Fruit fly (Drosophila melanogaster): Measurements from ENCODE around the gene Leash.

The Leash gene

dm6 chr3R:10888300-10888632, 2.9 kb downstream of the Leash start:
- no peak for TF ChIP-seq Crg-1 (GFP tag; optimal IDR thresholded peaks at IDR 0.05)
- TF ChIP-seq CG5204 (GFP tag; optimal IDR thresholded peaks at IDR 0.05) = no peak
- no peak for TF ChIP-seq Clk (GFP tag; optimal IDR thresholded peaks at IDR 0.05)
- no peak for TF ChIP-seq kay (GFP tag; ENCODE audit: borderline replicate concordance)
- TF ChIP-seq tj (GFP tag; optimal IDR thresholded peaks at IDR 0.05) = no peak
- TF ChIP-seq CG14711 (tag; optimal IDR thresholded peaks at IDR 0.05) = no peak
- TF ChIP-seq ovo (GFP tag; optimal IDR thresholded peaks at IDR 0.05) = no peak
- TF ChIP-seq bab1 (GFP tag; optimal IDR thresholded peaks at IDR 0.05) = no peak
- no peak for TF ChIP-seq CG1620 (GFP tag; optimal IDR thresholded peaks at IDR 0.05)
- no peak for TF ChIP-seq pad (GFP tag; optimal IDR thresholded peaks at IDR 0.05)
- no peak for TF ChIP-seq CG7101 (tag; optimal IDR thresholded peaks at IDR 0.05)
- no peak for TF ChIP-seq Hr96 (GFP tag; optimal IDR thresholded peaks at IDR 0.05)
- TF ChIP-seq CG11617 (GFP tag; optimal IDR thresholded peaks at IDR 0.05) = no peak
- no peak for TF ChIP-seq toe (GFP tag; optimal IDR thresholded peaks at IDR 0.05)
- no peak for TF ChIP-seq cic (GFP tag; optimal IDR thresholded peaks at IDR 0.05)
- TF ChIP-seq cnc (optimal IDR thresholded peaks at IDR 0.05) = no peak
- no peak for TF ChIP-seq CG7045 (GFP tag; optimal IDR thresholded peaks at IDR 0.05)

- TF ChIP-seq kay (GFP tag; ENCODE audit: borderline replicate concordance) (no peak), Mnt (GFP tag; optimal IDR thresholded peaks at IDR 0.05) (peak; percentile 71), CG5204 (GFP tag; optimal IDR thresholded peaks at IDR 0.05) (no peak), pad (GFP tag; optimal IDR thresholded peaks at IDR 0.05) (peak; percentile 53), cic (GFP tag; optimal IDR thresholded peaks at IDR 0.05) (peak; percentile 60), cnc (optimal IDR thresholded peaks at IDR 0.05) (no peak), CG1620 (GFP tag; optimal IDR thresholded peaks at IDR 0.05) (no peak), CG7101 (tag; optimal IDR thresholded peaks at IDR 0.05) (peak; percentile 12), CG14711 (tag; optimal IDR thresholded peaks at IDR 0.05) (peak; percentile 30), tj (GFP tag; optimal IDR thresholded peaks at IDR 0.05) (peak; percentile 95), CG33017 (tag; optimal IDR thresholded peaks at IDR 0.05) (peak; percentile 50), Hr96 (GFP tag; optimal IDR thresholded peaks at IDR 0.05) (no peak), toe (GFP tag; optimal IDR thresholded peaks at IDR 0.05) (peak; percentile 25), Clk (GFP tag; optimal IDR thresholded peaks at IDR 0.05) (peak; percentile 56), CG11617 (GFP tag; optimal IDR thresholded peaks at IDR 0.05) (peak; percentile 38), CG12768 (GFP tag; optimal IDR thresholded peaks at IDR 0.05) (peak; percentile 73), CG7045 (GFP tag; optimal IDR thresholded peaks at IDR 0.05) (peak; percentile 6), Crg-1 (GFP tag; optimal IDR thresholded peaks at IDR 0.05) (no peak), ovo (GFP tag; optimal IDR thresholded peaks at IDR 0.05) (no peak), bab1 (GFP tag; optimal IDR thresholded peaks at IDR 0.05) (peak; percentile 42)
Observed at dm6 chr3R:10888633-10889519, 3.5 kb downstream of the Leash start.

dm6 chr3R:10889520-10889887, 4.2 kb downstream of the Leash start, which contains the start of gene Ak3:
Gene Ak3 (minus strand): TSS chr3R:10889588.
- TF ChIP-seq CG5204 (GFP tag; optimal IDR thresholded peaks at IDR 0.05) = no peak
- no peak for TF ChIP-seq ovo (GFP tag; optimal IDR thresholded peaks at IDR 0.05)
- no peak for TF ChIP-seq CG1620 (GFP tag; optimal IDR thresholded peaks at IDR 0.05)
- no peak for TF ChIP-seq cnc (optimal IDR thresholded peaks at IDR 0.05)
- no peak for TF ChIP-seq tj (GFP tag; optimal IDR thresholded peaks at IDR 0.05)
- no peak for TF ChIP-seq CG7101 (tag; optimal IDR thresholded peaks at IDR 0.05)
- no peak for TF ChIP-seq cic (GFP tag; optimal IDR thresholded peaks at IDR 0.05)
- TF ChIP-seq Clk (GFP tag; optimal IDR thresholded peaks at IDR 0.05) = no peak
- TF ChIP-seq Hr96 (GFP tag; optimal IDR thresholded peaks at IDR 0.05) = no peak
- no peak for TF ChIP-seq CG12768 (GFP tag; optimal IDR thresholded peaks at IDR 0.05)
- no peak for TF ChIP-seq kay (GFP tag; ENCODE audit: borderline replicate concordance)
- TF ChIP-seq CG33017 (tag; optimal IDR thresholded peaks at IDR 0.05) = no peak
- no peak for TF ChIP-seq CG11617 (GFP tag; optimal IDR thresholded peaks at IDR 0.05)
- no peak for TF ChIP-seq pad (GFP tag; optimal IDR thresholded peaks at IDR 0.05)
- no peak for TF ChIP-seq Mnt (GFP tag; optimal IDR thresholded peaks at IDR 0.05)
- TF ChIP-seq CG7045 (GFP tag; optimal IDR thresholded peaks at IDR 0.05) = no peak
- no peak for TF ChIP-seq toe (GFP tag; optimal IDR thresholded peaks at IDR 0.05)
- TF ChIP-seq CG14711 (tag; optimal IDR thresholded peaks at IDR 0.05) = no peak
- TF ChIP-seq bab1 (GFP tag; optimal IDR thresholded peaks at IDR 0.05) = no peak

- TF ChIP-seq cic (GFP tag; optimal IDR thresholded peaks at IDR 0.05) (no peak), bab1 (GFP tag; optimal IDR thresholded peaks at IDR 0.05) (peak; percentile 7), CG1620 (GFP tag; optimal IDR thresholded peaks at IDR 0.05) (no peak), CG33017 (tag; optimal IDR thresholded peaks at IDR 0.05) (no peak), cnc (optimal IDR thresholded peaks at IDR 0.05) (no peak), CG14711 (tag; optimal IDR thresholded peaks at IDR 0.05) (peak; percentile 93), Crg-1 (GFP tag; optimal IDR thresholded peaks at IDR 0.05) (no peak), Hr96 (GFP tag; optimal IDR thresholded peaks at IDR 0.05) (no peak), Mnt (GFP tag; optimal IDR thresholded peaks at IDR 0.05) (peak; percentile 4), CG12768 (GFP tag; optimal IDR thresholded peaks at IDR 0.05) (no peak), kay (GFP tag; ENCODE audit: borderline replicate concordance) (no peak), Clk (GFP tag; optimal IDR thresholded peaks at IDR 0.05) (no peak), CG11617 (GFP tag; optimal IDR thresholded peaks at IDR 0.05) (no peak), toe (GFP tag; optimal IDR thresholded peaks at IDR 0.05) (no peak), pad (GFP tag; optimal IDR thresholded peaks at IDR 0.05) (peak; percentile 2), CG5204 (GFP tag; optimal IDR thresholded peaks at IDR 0.05) (no peak), tj (GFP tag; optimal IDR thresholded peaks at IDR 0.05) (no peak)
Observed at dm6 chr3R:10893327-10893726, 8.0 kb downstream of the Leash start, which contains the start of gene CG6621. Gene CG6621 (minus strand): TSS chr3R:10893531.
